Worm (Caenorhabditis elegans) whole organism, L4 larva: Measurements from ENCODE around the gene zyg-1.

Experiments used
- D1046.2 ChIP-seq: fragments of 200-800 bp; sonication (Bioruptor generic); IDR thresholded peaks from 2 replicates; pipeline ENCODE4 v1.3.6; 2022; ENCODE audit warnings: missing genetic modification characterization, missing compliant biosample characterization
- T20F7.1 ChIP-seq: fragments of 200-800 bp; sonication (Bioruptor generic); optimal IDR thresholded peaks from 2 replicates; lab custom pipeline; 2018; ENCODE audit warnings: mild to moderate bottlenecking, missing genetic modification characterization, missing compliant biosample characterization
- T26A8.4 ChIP-seq: fragments of 200-800 bp; sonication (Bioruptor generic); IDR thresholded peaks from 2 replicates; pipeline ENCODE4 v1.3.6; 2022; ENCODE audit warnings: missing genetic modification characterization, missing compliant biosample characterization
- Y105C5A.15 ChIP-seq: fragments of 200-800 bp; sonication (Bioruptor generic); IDR thresholded peaks from 2 replicates; pipeline ENCODE4 v1.3.6; 2022; ENCODE audit warnings: missing genetic modification characterization, missing compliant biosample characterization
- Y48G9A.11 ChIP-seq: fragments of 200-800 bp; sonication (Bioruptor generic); IDR thresholded peaks from 2 replicates; pipeline ENCODE4 v1.3.6; 2022; ENCODE audit warnings: missing genetic modification reagents, missing genetic modification characterization, missing compliant biosample characterization
- Y5F2A.4 ChIP-seq: fragments of 200-800 bp; sonication (Bioruptor generic); optimal IDR thresholded peaks from 2 replicates; lab custom pipeline; 2018; ENCODE audit warnings: mild to moderate bottlenecking, missing genetic modification characterization, missing compliant biosample characterization
- Y75B8A.6 ChIP-seq: fragments of 200-800 bp; sonication (Bioruptor generic); IDR thresholded peaks from 2 replicates; pipeline ENCODE4 v1.3.6; 2022; ENCODE audit warnings: missing genetic modification reagents, missing genetic modification characterization, missing compliant biosample characterization
- aha-1 ChIP-seq: fragments of 150-350 bp; peaks from one replicate; lab custom pipeline; 2014; ENCODE audit warnings: missing biosample characterization, missing genetic modification characterization
- ama-1 ChIP-seq: fragments of 150-350 bp; optimal IDR thresholded peaks from 2 replicates; lab custom pipeline; 2014; ENCODE audit warnings: inconsistent platforms, mixed read lengths
- attf-4 ChIP-seq: sonication (generic microtip); optimal IDR thresholded peaks from 3 replicates; lab custom pipeline; 2017; ENCODE audit warnings: missing biosample characterization, missing genetic modification characterization
- ceh-82 ChIP-seq: sonication (generic microtip); optimal IDR thresholded peaks from 2 replicates; lab custom pipeline; 2017; ENCODE audit warnings: missing biosample characterization, missing genetic modification characterization
- cey-2 ChIP-seq: sonication (generic microtip); optimal IDR thresholded peaks from 3 replicates; lab custom pipeline; 2017; ENCODE audit warnings: missing genetic modification characterization, mild to moderate bottlenecking, missing compliant biosample characterization, antibody characterized with exemption, borderline replicate concordance; ENCODE audit not compliant: insufficient read depth
- daf-16 ChIP-seq, 3 experiments: sonication (generic microtip); optimal IDR thresholded peaks; 2 replicates each; lab custom pipeline; 2016 to 2017; ENCODE audit warnings: missing genetic modification characterization in 3 of 3, missing genetic modification reagents in 3 of 3, mild to moderate bottlenecking in 2 of 3, missing compliant biosample characterization in 2 of 3, missing biosample characterization in 1 of 3, moderate library complexity in 1 of 3
- dmd-6 ChIP-seq: fragments of 200-800 bp; sonication (Bioruptor generic); IDR thresholded peaks from 2 replicates; pipeline ENCODE4 v1.3.6; 2022; ENCODE audit warnings: missing genetic modification reagents, missing genetic modification characterization, missing compliant biosample characterization
- fkh-10 ChIP-seq: fragments of 150-350 bp; optimal IDR thresholded peaks from 2 replicates; lab custom pipeline; 2014; ENCODE audit warnings: missing biosample characterization, missing genetic modification reagents, missing genetic modification characterization
- hif-1 ChIP-seq, 2 experiments: sonication (generic microtip); optimal IDR thresholded peaks; 2 replicates each; lab custom pipeline; 2016 to 2017; ENCODE audit warnings: missing compliant biosample characterization in 2 of 2, missing genetic modification characterization in 2 of 2, missing genetic modification reagents in 2 of 2, missing genotype in 2 of 2, mild to moderate bottlenecking in 1 of 2
- lim-7 ChIP-seq: fragments of 200-800 bp; sonication (Bioruptor generic); IDR thresholded peaks from 2 replicates; pipeline ENCODE4 v1.3.6; 2022; ENCODE audit warnings: missing genetic modification characterization, missing compliant biosample characterization
- lsy-2 ChIP-seq, 2 experiments: fragments of 150-350 bp in 1 of 2; sonication (generic microtip) in 1 of 2; optimal IDR thresholded peaks; 2 replicates each; lab custom pipeline; 2014 to 2017; ENCODE audit warnings: missing biosample characterization in 2 of 2, missing genetic modification characterization in 2 of 2
- mep-1 ChIP-seq: fragments of 150-350 bp; sonication (generic microtip); optimal IDR thresholded peaks from 3 replicates; lab custom pipeline; 2014; ENCODE audit warnings: missing biosample characterization, missing genetic modification characterization
- mes-2 ChIP-seq: sonication (generic microtip); optimal IDR thresholded peaks from 2 replicates; lab custom pipeline; 2016; ENCODE audit warnings: missing genotype, mild to moderate bottlenecking, missing genetic modification characterization, missing compliant biosample characterization; ENCODE audit not compliant: poor library complexity, severe bottlenecking
- nhr-10 ChIP-seq: fragments of 150-350 bp; optimal IDR thresholded peaks from 2 replicates; lab custom pipeline; 2014; ENCODE audit warnings: missing biosample characterization, missing genetic modification characterization
- nhr-237 ChIP-seq: sonication (generic microtip); optimal IDR thresholded peaks from 2 replicates; lab custom pipeline; 2017; ENCODE audit warnings: missing biosample characterization, missing genetic modification characterization
- nhr-41 ChIP-seq: fragments of 200-800 bp; sonication (Bioruptor generic); IDR thresholded peaks from 2 replicates; pipeline ENCODE4 v1.3.6; 2022; ENCODE audit warnings: missing genetic modification reagents, missing genetic modification characterization, missing compliant biosample characterization
- nhr-42 ChIP-seq: fragments of 200-800 bp; sonication (Bioruptor generic); IDR thresholded peaks from 2 replicates; pipeline ENCODE4 v1.3.6; 2022; ENCODE audit warnings: missing genetic modification characterization, missing compliant biosample characterization
- nhr-48 ChIP-seq: sonication (generic microtip); optimal IDR thresholded peaks from 2 replicates; lab custom pipeline; 2016; ENCODE audit warnings: mild to moderate bottlenecking, missing genetic modification characterization, missing compliant biosample characterization
- nhr-77 ChIP-seq: fragments of 150-350 bp; optimal IDR thresholded peaks from 2 replicates; lab custom pipeline; 2014; ENCODE audit warnings: missing biosample characterization, missing genetic modification characterization
- pha-4 ChIP-seq, 2 experiments: fragments of 150-350 bp in 1 of 2; fragments of 200-800 bp in 1 of 2; sonication (Bioruptor generic) in 1 of 2; IDR thresholded peaks in 1 of 2; optimal IDR thresholded peaks in 1 of 2; 2 replicates each; pipeline versions ENCODE4 v1.3.6 to Lab custom; 2014 to 2022; ENCODE audit warnings: missing genetic modification characterization in 2 of 2, missing genetic modification reagents in 2 of 2, missing biosample characterization in 1 of 2, missing compliant biosample characterization in 1 of 2
- php-3 ChIP-seq: fragments of 200-800 bp; sonication (Bioruptor generic); IDR thresholded peaks from 2 replicates; pipeline ENCODE4 v1.3.6; 2022; ENCODE audit warnings: missing genetic modification reagents, missing genetic modification characterization, missing compliant biosample characterization
- pqm-1 ChIP-seq: sonication (generic microtip); optimal IDR thresholded peaks from 2 replicates; lab custom pipeline; 2017; ENCODE audit warnings: missing biosample characterization, missing genetic modification characterization
- snpc-1.2 ChIP-seq: fragments of 200-800 bp; sonication (Bioruptor generic); IDR thresholded peaks from 2 replicates; pipeline ENCODE4 v1.3.6; 2022; ENCODE audit warnings: missing genetic modification reagents, missing genetic modification characterization, missing compliant biosample characterization
- unc-62 ChIP-seq, 3 experiments: fragments of 150-350 bp in 1 of 3; sonication (generic microtip); optimal IDR thresholded peaks in 2 of 3; peaks in 1 of 3; 1 replicate in 1 of 3; 2 replicates in 2 of 3; lab custom pipeline; 2014 to 2017; ENCODE audit warnings: missing biosample characterization in 3 of 3, missing genetic modification characterization in 3 of 3, missing genetic modification reagents in 3 of 3, missing genotype in 1 of 3
- zag-1 ChIP-seq: fragments of 150-350 bp; optimal IDR thresholded peaks from 2 replicates; lab custom pipeline; 2014; ENCODE audit warnings: missing biosample characterization, missing genetic modification characterization
- zip-11 ChIP-seq: fragments of 200-800 bp; sonication (Bioruptor generic); IDR thresholded peaks from 2 replicates; pipeline ENCODE4 v1.3.6; 2022; ENCODE audit warnings: missing genetic modification characterization, missing compliant biosample characterization
- zip-2 ChIP-seq: fragments of 150-350 bp; optimal IDR thresholded peaks from 2 replicates; lab custom pipeline; 2014; ENCODE audit warnings: missing biosample characterization, missing genetic modification characterization

Gene zyg-1

DNA sequence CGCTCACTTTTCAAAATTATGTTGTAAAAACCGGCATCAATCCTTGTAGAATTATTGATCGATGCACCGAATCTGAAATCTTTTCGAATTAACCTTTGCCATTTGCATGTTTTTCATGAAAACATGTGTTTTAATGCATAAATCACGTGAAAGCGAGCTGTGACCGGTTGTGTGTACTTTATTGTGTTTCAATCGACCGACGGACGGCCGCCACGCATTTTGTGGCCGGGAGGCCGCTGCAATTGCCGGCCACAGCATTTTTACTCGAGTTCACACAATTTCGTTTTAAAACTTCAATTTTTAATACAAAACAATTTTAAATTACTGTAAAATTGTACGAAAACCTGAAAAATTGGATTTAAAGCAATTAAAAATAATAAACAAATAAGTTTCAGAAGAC is 39.4 kb downstream of the zyg-1 start, which contains the start of gene C25H3.11 (continued):
- no peak for TF ChIP-seq snpc-1.2 (GFP tag; lab: Robert Waterston, UW)
- TF ChIP-seq mes-2 (tag; lab: Kevin White, UChicago) = peak; percentile 64
- no peak for TF ChIP-seq Y105C5A.15 (GFP tag; lab: Robert Waterston, UW)
- TF ChIP-seq pqm-1 (tag; lab: Kevin White, UChicago) = no peak
- TF ChIP-seq nhr-10 (tag; lab: Kevin White, UChicago) = no peak
- no peak for TF ChIP-seq cey-2
- peak; percentile 47 for TF ChIP-seq mep-1 (tag; lab: Kevin White, UChicago)
- TF ChIP-seq ceh-82 = no peak
- TF ChIP-seq T26A8.4 (GFP tag; lab: Robert Waterston, UW) = 0 out of 2 replicates have a peak, but pooled peaks have one; percentile 15
- TF ChIP-seq daf-16 (GFP tag; optimal IDR thresholded peaks at IDR 0.05; lab: Kevin White, UChicago) = no peak
- peak; percentile 66 for TF ChIP-seq daf-16 (tag; optimal IDR thresholded peaks at IDR 0.05; lab: Kevin White, UChicago)
- TF ChIP-seq, all 104 proteins: peak for 21

ce11 chrII:5691216-5691771 is 41.7 kb downstream of the zyg-1 start, which contains the start of the genes ndub-5 and eif-2D:
ndub-5 (minus strand) TSS chrII:5691353.
eif-2D (plus strand) TSS chrII:5691721.
- TF ChIP-seq mep-1 (tag; lab: Kevin White, UChicago) = peak; percentile 5
- TF ChIP-seq nhr-48 = no peak
- TF ChIP-seq zip-2 = no peak
- peak; percentile 50 for TF ChIP-seq mes-2 (tag; lab: Kevin White, UChicago)
- no peak for TF ChIP-seq fkh-10 (GFP tag; lab: Kevin White, UChicago)
- peak; percentile 75 for TF ChIP-seq aha-1
- TF ChIP-seq nhr-42 (GFP tag; lab: Robert Waterston, UW) = no peak
- no peak for TF ChIP-seq pqm-1 (tag; lab: Kevin White, UChicago)
- no peak for TF ChIP-seq pha-4 (GFP tag; IDR thresholded peaks at IDR 0.05; lab: Robert Waterston, UW)
- no peak for TF ChIP-seq pha-4 (tag; optimal IDR thresholded peaks at IDR 0.05; lab: Kevin White, UChicago)
- no peak for TF ChIP-seq php-3 (GFP tag; lab: Robert Waterston, UW)
- no peak for TF ChIP-seq attf-4 (tag; lab: Kevin White, UChicago)
- TF ChIP-seq hif-1 (tag; optimal IDR thresholded peaks at IDR 0.05; lab: Kevin White, UChicago) = no peak
- TF ChIP-seq lim-7 = no peak
- no peak for TF ChIP-seq dmd-6
- no peak for TF ChIP-seq Y48G9A.11 (GFP tag; lab: Robert Waterston, UW)
- TF ChIP-seq lsy-2 (tag; optimal IDR thresholded peaks at IDR 0.05; lab: Kevin White, UChicago) = peak in 1 of 2 experiments; percentile 37
- no peak for TF ChIP-seq Y5F2A.4 (GFP tag; lab: Kevin White, UChicago)
- no peak for TF ChIP-seq T20F7.1 (GFP tag; lab: Kevin White, UChicago)
- no peak for TF ChIP-seq nhr-77 (tag; lab: Kevin White, UChicago)
- TF ChIP-seq zag-1 (tag; lab: Kevin White, UChicago) = no peak
- TF ChIP-seq nhr-237 (tag; lab: Kevin White, UChicago) = no peak
- TF ChIP-seq zip-11 (GFP tag; lab: Robert Waterston, UW) = no peak
- TF ChIP-seq unc-62 (GFP tag; optimal IDR thresholded peaks at IDR 0.05 in 1 of 2; lab: Kevin White, UChicago) = peak in 1 of 2 experiments; percentile 15
- TF ChIP-seq unc-62 (tag; optimal IDR thresholded peaks at IDR 0.05; lab: Kevin White, UChicago) = no peak
- no peak for TF ChIP-seq nhr-41 (GFP tag; lab: Robert Waterston, UW)

- TF ChIP-seq aha-1 = peak; percentile 77
- no peak for TF ChIP-seq ama-1 (lab: Kevin White, UChicago)
- no peak for TF ChIP-seq Y75B8A.6 (GFP tag; lab: Robert Waterston, UW)
- TF ChIP-seq, all 104 proteins: peak for 1
Observed at ce11 chrII:5693893-5694292, 44.3 kb downstream of the zyg-1 start, which contains the start of gene C25H3.3. C25H3.3 (plus strand) TSS chrII:5694193.

- no peak for TF ChIP-seq ceh-82
- no peak for TF ChIP-seq D1046.2 (GFP tag; lab: Robert Waterston, UW)
Observed at ce11 chrII:5694798-5695197, 45.2 kb downstream of the zyg-1 start, which contains the start of gene C25H3.14. C25H3.14 (plus strand) TSS chrII:5695098.
